Worm (Caenorhabditis elegans) whole organism, L1 larva: ENCODE results near the gene R11E3.19.
A peak's percentile ranks its signal among the peaks of the same experiment; 100 is the strongest.

ENCODE experiments used
- C04F5.9 ChIP-seq: sonication (generic microtip); optimal IDR thresholded peaks from 2 replicates; lab custom pipeline; 2016; ENCODE audit warnings: missing genetic modification characterization, missing compliant biosample characterization
- C16A3.4 ChIP-seq: fragments of 150-350 bp; optimal IDR thresholded peaks from 2 replicates; lab custom pipeline; 2014; ENCODE audit warnings: missing biosample characterization, missing genetic modification characterization
- C34B4.2 ChIP-seq: sonication (generic microtip); optimal IDR thresholded peaks from 2 replicates; lab custom pipeline; 2017; ENCODE audit warnings: mild to moderate bottlenecking, missing genetic modification characterization, missing compliant biosample characterization
- F16B12.6 ChIP-seq: fragments of 150-350 bp; optimal IDR thresholded peaks from 2 replicates; lab custom pipeline; 2014; ENCODE audit warnings: missing biosample characterization, missing genetic modification characterization
- blmp-1 ChIP-seq: fragments of 150-350 bp; optimal IDR thresholded peaks from 2 replicates; lab custom pipeline; 2014; ENCODE audit warnings: missing biosample characterization, missing genetic modification characterization
- ceh-8 ChIP-seq: fragments of 200-800 bp; sonication (Bioruptor generic); optimal IDR thresholded peaks from 2 replicates; lab custom pipeline; 2018; ENCODE audit warnings: mild to moderate bottlenecking, missing genetic modification characterization, moderate library complexity, missing compliant biosample characterization
- ceh-82 ChIP-seq, 3 experiments: fragments of 150-350 bp in 1 of 3; sonication (generic microtip) in 2 of 3; optimal IDR thresholded peaks; 2 replicates each; lab custom pipeline; 2014 to 2017; ENCODE audit warnings: missing biosample characterization in 3 of 3, missing genetic modification characterization in 3 of 3
- ceh-88 ChIP-seq: fragments of 200-800 bp; sonication (Bioruptor generic); IDR thresholded peaks from 2 replicates; pipeline ENCODE4 v1.3.6; 2022; ENCODE audit warnings: missing genetic modification characterization, missing compliant biosample characterization
- ceh-90 ChIP-seq: sonication (generic microtip); optimal IDR thresholded peaks from 2 replicates; lab custom pipeline; 2016; ENCODE audit warnings: missing genetic modification characterization, missing compliant biosample characterization
- dpl-1 ChIP-seq, 3 experiments: fragments of 150-350 bp in 2 of 3; sonication (generic microtip) in 1 of 3; optimal IDR thresholded peaks; 2 replicates each; lab custom pipeline; 2014 to 2017; ENCODE audit warnings: missing biosample characterization in 3 of 3, missing genetic modification characterization in 3 of 3, missing genetic modification reagents in 3 of 3
- dsc-1 ChIP-seq: sonication (generic microtip); optimal IDR thresholded peaks from 2 replicates; lab custom pipeline; 2016; ENCODE audit warnings: mild to moderate bottlenecking, missing genetic modification characterization, missing compliant biosample characterization
- efl-1 ChIP-seq, 4 experiments: fragments of 150-350 bp; optimal IDR thresholded peaks in 3 of 4; peaks in 1 of 4; 1 replicate in 1 of 4; 2 replicates in 3 of 4; lab custom pipeline; 2014; ENCODE audit warnings: missing biosample characterization in 2 of 4, missing genetic modification characterization in 2 of 4, missing genetic modification reagents in 2 of 4
- efl-3 ChIP-seq: fragments of 200-800 bp; sonication (Bioruptor generic); optimal IDR thresholded peaks from 2 replicates; lab custom pipeline; 2018; ENCODE audit warnings: mild to moderate bottlenecking, missing genetic modification characterization, missing compliant biosample characterization
- egl-13 ChIP-seq: sonication (generic microtip); optimal IDR thresholded peaks from 2 replicates; lab custom pipeline; 2016; ENCODE audit warnings: missing genotype, missing genetic modification reagents, missing genetic modification characterization, missing compliant biosample characterization
- elt-2 ChIP-seq: sonication (generic microtip); optimal IDR thresholded peaks from 2 replicates; lab custom pipeline; 2016; ENCODE audit warnings: missing genetic modification characterization, mild to moderate bottlenecking, inconsistent platforms, missing compliant biosample characterization, missing genetic modification reagents
- ets-5 ChIP-seq: fragments of 200-800 bp; sonication (Bioruptor generic); IDR thresholded peaks from 2 replicates; pipeline ENCODE4 v1.3.6; 2022; ENCODE audit warnings: missing genetic modification characterization, missing compliant biosample characterization
- fkh-4 ChIP-seq: sonication (generic microtip); optimal IDR thresholded peaks from 2 replicates; lab custom pipeline; 2016; ENCODE audit warnings: missing compliant biosample characterization, missing genetic modification characterization, borderline replicate concordance
- fkh-8 ChIP-seq: sonication (generic microtip); optimal IDR thresholded peaks from 2 replicates; lab custom pipeline; 2016; ENCODE audit warnings: mild to moderate bottlenecking, missing genetic modification characterization, missing compliant biosample characterization
- fos-1 ChIP-seq: fragments of 150-350 bp; optimal IDR thresholded peaks from 2 replicates; lab custom pipeline; 2014; ENCODE audit warnings: missing biosample characterization, missing genetic modification characterization
- grh-1 ChIP-seq: fragments of 200-800 bp; sonication (Bioruptor generic); IDR thresholded peaks from 2 replicates; pipeline ENCODE4 v1.3.6; 2022; ENCODE audit warnings: missing genetic modification reagents, missing genetic modification characterization, missing compliant biosample characterization
- irx-1 ChIP-seq: sonication (generic microtip); optimal IDR thresholded peaks from 2 replicates; lab custom pipeline; 2016; ENCODE audit warnings: missing genetic modification characterization, missing compliant biosample characterization
- isw-1 ChIP-seq: fragments of 200-800 bp; sonication (Bioruptor generic); IDR thresholded peaks from 2 replicates; pipeline ENCODE4 v1.3.6; 2022; ENCODE audit warnings: missing genetic modification characterization, missing compliant biosample characterization
- jun-1 ChIP-seq: fragments of 150-350 bp; optimal IDR thresholded peaks from 2 replicates; lab custom pipeline; 2014; ENCODE audit warnings: missing biosample characterization, missing genetic modification reagents, missing genetic modification characterization
- lin-13 ChIP-seq: fragments of 150-350 bp; optimal IDR thresholded peaks from 2 replicates; lab custom pipeline; 2014; ENCODE audit warnings: missing biosample characterization, missing genetic modification reagents, missing genetic modification characterization
- lin-14 ChIP-seq: fragments of 200-800 bp; sonication (Bioruptor generic); optimal IDR thresholded peaks from 2 replicates; lab custom pipeline; 2018; ENCODE audit warnings: mild to moderate bottlenecking, missing genetic modification characterization, moderate library complexity, missing compliant biosample characterization
- lin-35 ChIP-seq, 2 experiments: fragments of 150-350 bp; optimal IDR thresholded peaks; 2 replicates each; lab custom pipeline; 2014; ENCODE audit warnings: missing biosample characterization in 2 of 2, missing genetic modification characterization in 2 of 2, missing genetic modification reagents in 2 of 2
- lin-39 ChIP-seq: fragments of 150-350 bp; optimal IDR thresholded peaks from 2 replicates; lab custom pipeline; 2014; ENCODE audit warnings: missing biosample characterization, missing genetic modification reagents, missing genetic modification characterization
- lir-3 ChIP-seq: sonication (generic microtip); optimal IDR thresholded peaks from 2 replicates; lab custom pipeline; 2016; ENCODE audit warnings: mild to moderate bottlenecking, missing genetic modification characterization, moderate library complexity, missing compliant biosample characterization; ENCODE audit not compliant: poor library complexity
- lsy-2 ChIP-seq, 2 experiments: fragments of 150-350 bp; optimal IDR thresholded peaks; 2 replicates each; lab custom pipeline; 2014; ENCODE audit warnings: missing biosample characterization in 2 of 2, missing genetic modification characterization in 2 of 2
- mab-9 ChIP-seq: fragments of 200-800 bp; sonication (Bioruptor generic); IDR thresholded peaks from 2 replicates; pipeline ENCODE4 v1.3.6; 2022; ENCODE audit warnings: missing genetic modification reagents, missing genetic modification characterization, missing compliant biosample characterization
- mep-1 ChIP-seq: fragments of 150-350 bp; optimal IDR thresholded peaks from 2 replicates; lab custom pipeline; 2014; ENCODE audit warnings: missing biosample characterization, missing genetic modification characterization
- nhr-11 ChIP-seq: fragments of 150-350 bp; optimal IDR thresholded peaks from 2 replicates; lab custom pipeline; 2014; ENCODE audit warnings: missing biosample characterization, missing genetic modification characterization
- nhr-19 ChIP-seq: fragments of 200-800 bp; sonication (Bioruptor generic); conservative IDR thresholded peaks from 2 replicates; pipeline ENCODE4 v1.3.6; 2022; ENCODE audit warnings: missing genetic modification characterization, missing compliant biosample characterization
- nhr-47 ChIP-seq: sonication (generic microtip); optimal IDR thresholded peaks from 2 replicates; lab custom pipeline; 2016; ENCODE audit warnings: mild to moderate bottlenecking, missing genetic modification characterization, moderate library complexity, missing compliant biosample characterization
- nhr-71 ChIP-seq: sonication (generic microtip); optimal IDR thresholded peaks from 2 replicates; lab custom pipeline; 2016; ENCODE audit warnings: mild to moderate bottlenecking, missing genetic modification characterization, moderate library complexity, missing compliant biosample characterization
- nhr-77 ChIP-seq: fragments of 150-350 bp; optimal IDR thresholded peaks from 2 replicates; lab custom pipeline; 2014; ENCODE audit warnings: missing biosample characterization, missing genetic modification characterization
- nhr-85 ChIP-seq: sonication (generic microtip); peaks from one replicate; lab custom pipeline; 2016; ENCODE audit warnings: missing genetic modification characterization, inconsistent platforms, missing compliant biosample characterization
- nhr-90 ChIP-seq: sonication (generic microtip); optimal IDR thresholded peaks from 2 replicates; lab custom pipeline; 2016; ENCODE audit warnings: mild to moderate bottlenecking, missing genetic modification characterization, missing compliant biosample characterization; ENCODE audit not compliant: poor library complexity
- pax-3 ChIP-seq: fragments of 200-800 bp; sonication (Bioruptor generic); optimal IDR thresholded peaks from 2 replicates; lab custom pipeline; 2018; ENCODE audit warnings: mild to moderate bottlenecking, missing genetic modification characterization, moderate library complexity, missing compliant biosample characterization
- rnt-1 ChIP-seq: sonication (generic microtip); optimal IDR thresholded peaks from 2 replicates; lab custom pipeline; 2016; ENCODE audit warnings: mild to moderate bottlenecking, missing genetic modification characterization, moderate library complexity, missing compliant biosample characterization
- skn-1 ChIP-seq: fragments of 150-350 bp; optimal IDR thresholded peaks from 2 replicates; lab custom pipeline; 2014; ENCODE audit warnings: missing biosample characterization, missing genetic modification characterization
- snu-23 ChIP-seq: sonication (generic microtip); optimal IDR thresholded peaks from 2 replicates; lab custom pipeline; 2016; ENCODE audit warnings: missing genetic modification characterization, missing compliant biosample characterization
- sox-4 ChIP-seq: sonication (generic microtip); optimal IDR thresholded peaks from 2 replicates; lab custom pipeline; 2016; ENCODE audit warnings: missing genetic modification characterization, missing compliant biosample characterization
- swsn-7 ChIP-seq: sonication (generic microtip); optimal IDR thresholded peaks from 2 replicates; lab custom pipeline; 2016; ENCODE audit warnings: missing genetic modification characterization, missing compliant biosample characterization
- tbx-2 ChIP-seq: sonication (generic microtip); optimal IDR thresholded peaks from 2 replicates; lab custom pipeline; 2016; ENCODE audit warnings: missing genetic modification characterization, missing compliant biosample characterization
- unc-86 ChIP-seq: sonication (generic microtip); optimal IDR thresholded peaks from 2 replicates; lab custom pipeline; 2016; ENCODE audit warnings: missing genetic modification characterization, missing compliant biosample characterization
- xbp-1 ChIP-seq: sonication (generic microtip); optimal IDR thresholded peaks from 2 replicates; lab custom pipeline; 2016; ENCODE audit warnings: missing genetic modification characterization, missing compliant biosample characterization
- ztf-11 ChIP-seq, 2 experiments: sonication (generic microtip); optimal IDR thresholded peaks; 2 replicates each; lab custom pipeline; 2016 to 2017; ENCODE audit warnings: missing genetic modification characterization in 2 of 2, missing biosample characterization in 1 of 2, missing compliant biosample characterization in 1 of 2

Gene R11E3.19

DNA sequence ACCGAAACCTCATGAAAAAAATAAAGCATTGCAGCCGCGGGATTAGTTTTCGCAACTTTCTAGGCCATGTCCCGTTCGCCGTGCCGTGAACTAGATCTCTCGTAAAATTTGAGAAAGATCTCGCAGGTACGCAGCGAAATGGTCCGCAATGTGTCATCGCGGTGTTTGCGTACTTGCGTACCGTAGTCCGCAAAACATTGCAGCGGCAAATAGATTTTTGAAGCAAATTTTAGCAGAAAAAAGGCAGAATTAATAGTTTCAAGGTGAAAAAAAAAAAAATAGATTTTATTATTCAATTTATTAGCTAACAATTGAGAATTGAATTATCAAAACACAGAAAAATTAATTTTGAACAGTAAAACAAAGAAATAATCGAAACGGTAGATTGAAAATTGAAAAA, 48.0 kb downstream of the R11E3.19 start (continued):
- peak; percentile 98 for TF ChIP-seq nhr-47 (tag; lab: Kevin White, UChicago)
- TF ChIP-seq swsn-7 (tag; lab: Kevin White, UChicago), result peak; percentile 90
- TF ChIP-seq dsc-1, result peak; percentile 93
- TF ChIP-seq mep-1, result peak; percentile 63
- TF ChIP-seq tbx-2, result peak; percentile 92
- peak; percentile 64 for TF ChIP-seq jun-1 (tag; lab: Kevin White, UChicago)
- TF ChIP-seq ceh-82 (tag; optimal IDR thresholded peaks at IDR 0.05; lab: Kevin White, UChicago), result peak; percentile 36 to 44 (median 40)
- peak; percentile 98 for TF ChIP-seq mab-9
- TF ChIP-seq skn-1 (tag; lab: Kevin White, UChicago), result peak; percentile 9
- TF ChIP-seq grh-1 (GFP tag; lab: Robert Waterston, UW), result peak; percentile 99
- TF ChIP-seq elt-2 (tag; lab: Kevin White, UChicago), result peak; percentile 51
- TF ChIP-seq ztf-11 (tag; optimal IDR thresholded peaks at IDR 0.05; lab: Kevin White, UChicago), result peak in 1 of 2 experiments; percentile 75
- TF ChIP-seq nhr-19 (GFP tag; lab: Robert Waterston, UW), result peak; percentile 100
- TF ChIP-seq snu-23 (GFP tag; lab: Kevin White, UChicago), result peak; percentile 89
- TF ChIP-seq lin-13 (GFP tag; lab: Kevin White, UChicago), result peak; percentile 39
- peak; percentile 90 for TF ChIP-seq rnt-1 (tag; lab: Kevin White, UChicago)
- peak; percentile 58 to 73 (median 73) for TF ChIP-seq dpl-1 (GFP tag; optimal IDR thresholded peaks at IDR 0.05; lab: Kevin White, UChicago)
- TF ChIP-seq lin-14 (GFP tag; lab: Kevin White, UChicago), result peak; percentile 91
- TF ChIP-seq fos-1 (tag; lab: Kevin White, UChicago), result peak; percentile 8
- TF ChIP-seq blmp-1 (tag; lab: Kevin White, UChicago), result peak; percentile 3
- peak; percentile 28 for TF ChIP-seq nhr-11 (tag; lab: Kevin White, UChicago)
- TF ChIP-seq sox-4 (tag; lab: Kevin White, UChicago), result peak; percentile 82
- peak; percentile 64 for TF ChIP-seq ceh-90 (tag; lab: Kevin White, UChicago)
- peak; percentile 97 for TF ChIP-seq nhr-71 (tag; lab: Kevin White, UChicago)
- peak; percentile 84 for TF ChIP-seq lir-3
- TF ChIP-seq unc-86, result peak; percentile 89
- TF ChIP-seq fkh-4 (tag; lab: Kevin White, UChicago), result peak; percentile 82

DNA sequence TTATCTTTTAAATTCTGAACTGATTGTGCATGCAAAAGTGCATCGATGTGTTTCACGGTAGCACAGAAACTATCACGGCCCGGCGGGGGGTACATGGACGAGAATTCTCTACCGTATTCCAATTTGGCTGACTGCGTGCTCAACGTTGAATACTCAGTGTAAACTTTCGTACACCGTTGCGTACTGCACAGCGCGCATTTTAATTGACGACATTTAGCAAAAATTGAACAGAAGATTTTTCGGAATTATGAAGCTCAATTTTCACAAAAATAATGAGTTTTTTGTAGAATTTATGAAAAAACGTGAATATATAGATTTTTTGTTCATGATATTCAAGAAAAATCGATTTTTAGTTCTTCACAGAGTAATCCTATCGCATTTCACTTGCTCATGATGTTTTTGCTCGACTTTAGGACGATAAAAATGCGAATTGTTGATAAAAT, 50.4 kb downstream of the R11E3.19 start:
- TF ChIP-seq xbp-1 (tag; lab: Kevin White, UChicago), result peak; percentile 79
- peak; percentile 29 to 43 for TF ChIP-seq lin-35 (GFP tag; optimal IDR thresholded peaks at IDR 0.05; lab: Kevin White, UChicago)
- peak; percentile 84 for TF ChIP-seq C04F5.9
- TF ChIP-seq F16B12.6, result peak; percentile 50
- peak; percentile 82 for TF ChIP-seq snu-23 (GFP tag; lab: Kevin White, UChicago)
- TF ChIP-seq efl-1 (optimal IDR thresholded peaks at IDR 0.05; lab: Kevin White, UChicago), result peak; percentile 69 to 76
- TF ChIP-seq efl-1 (GFP tag; optimal IDR thresholded peaks at IDR 0.05 in 1 of 2; lab: Kevin White, UChicago), result peak; percentile 50 to 95
- peak; percentile 78 for TF ChIP-seq lir-3
- peak; percentile 35 for TF ChIP-seq jun-1 (tag; lab: Kevin White, UChicago)
- TF ChIP-seq nhr-19 (GFP tag; lab: Robert Waterston, UW), result peak; percentile 99
- TF ChIP-seq dpl-1 (GFP tag; optimal IDR thresholded peaks at IDR 0.05; lab: Kevin White, UChicago), result peak; percentile 47 to 58 (median 50)
- TF ChIP-seq fkh-8 (tag; lab: Kevin White, UChicago), result peak; percentile 76
- peak; percentile 87 for TF ChIP-seq pax-3 (tag; lab: Kevin White, UChicago)
- TF ChIP-seq ceh-88, result peak; percentile 99
- peak; percentile 5 for TF ChIP-seq mep-1
- TF ChIP-seq lin-14 (GFP tag; lab: Kevin White, UChicago), result peak; percentile 84
- TF ChIP-seq C16A3.4 (tag; lab: Kevin White, UChicago), result peak; percentile 3
- peak; percentile 95 to 96 for TF ChIP-seq lsy-2 (tag; optimal IDR thresholded peaks at IDR 0.05; lab: Kevin White, UChicago)
- TF ChIP-seq unc-86, result peak; percentile 79
- TF ChIP-seq nhr-77 (tag; lab: Kevin White, UChicago), result peak; percentile 53
- peak; percentile 84 for TF ChIP-seq irx-1 (tag; lab: Kevin White, UChicago)
- TF ChIP-seq nhr-47 (tag; lab: Kevin White, UChicago), result peak; percentile 97
- peak; percentile 93 for TF ChIP-seq nhr-85 (tag; lab: Kevin White, UChicago)
- TF ChIP-seq C34B4.2 (tag; lab: Kevin White, UChicago), result peak; percentile 20
- peak; percentile 99 for TF ChIP-seq ets-5 (GFP tag; lab: Robert Waterston, UW)
- peak; percentile 64 for TF ChIP-seq efl-3 (GFP tag; lab: Kevin White, UChicago)
- TF ChIP-seq nhr-90 (tag; lab: Kevin White, UChicago), result peak; percentile 90
- peak; percentile 24 for TF ChIP-seq lin-39 (tag; lab: Kevin White, UChicago)
- TF ChIP-seq isw-1 (GFP tag; lab: Robert Waterston, UW), result peak; percentile 99
- TF ChIP-seq grh-1 (GFP tag; lab: Robert Waterston, UW), result peak; percentile 100
- TF ChIP-seq fkh-4 (tag; lab: Kevin White, UChicago), result peak; percentile 68
- peak; percentile 68 for TF ChIP-seq ceh-8
- peak; percentile 68 for TF ChIP-seq egl-13 (tag; lab: Kevin White, UChicago)
- TF ChIP-seq swsn-7 (tag; lab: Kevin White, UChicago), result peak; percentile 86
- TF ChIP-seq rnt-1 (tag; lab: Kevin White, UChicago), result peak; percentile 47
